Worm (Caenorhabditis elegans) whole organism, L2 larva: ENCODE results near the gene F11D11.4.

Experiments
- F13H6.1 ChIP-seq: sonication (generic microtip); optimal IDR thresholded peaks from 2 replicates; lab custom pipeline; 2016; ENCODE audit warnings: missing genetic modification characterization, missing compliant biosample characterization
- ZK546.5 ChIP-seq: sonication (generic microtip); optimal IDR thresholded peaks from 2 replicates; lab custom pipeline; 2017; ENCODE audit warnings: missing biosample characterization, missing genetic modification characterization
- alr-1 ChIP-seq: fragments of 150-350 bp; optimal IDR thresholded peaks from 2 replicates; lab custom pipeline; 2014; ENCODE audit warnings: missing biosample characterization, missing genetic modification characterization
- aly-2 ChIP-seq: fragments of 150-350 bp; optimal IDR thresholded peaks from 2 replicates; lab custom pipeline; 2014; ENCODE audit warnings: missing biosample characterization, missing genetic modification characterization
- blmp-1 ChIP-seq: sonication (generic microtip); optimal IDR thresholded peaks from 2 replicates; lab custom pipeline; 2017; ENCODE audit warnings: missing genetic modification characterization, mild to moderate bottlenecking, missing compliant biosample characterization, antibody characterized with exemption, moderate library complexity; ENCODE audit not compliant: insufficient read depth
- ceh-16 ChIP-seq: fragments of 150-350 bp; optimal IDR thresholded peaks from 2 replicates; lab custom pipeline; 2014; ENCODE audit warnings: missing biosample characterization, missing genetic modification characterization
- ceh-82 ChIP-seq: fragments of 150-350 bp; optimal IDR thresholded peaks from 2 replicates; lab custom pipeline; 2014; ENCODE audit warnings: missing biosample characterization, missing genetic modification characterization
- crh-2 ChIP-seq: sonication (generic microtip); optimal IDR thresholded peaks from 2 replicates; lab custom pipeline; 2017; ENCODE audit warnings: missing biosample characterization, missing genetic modification characterization
- dmd-4 ChIP-seq: sonication (generic microtip); optimal IDR thresholded peaks from 2 replicates; lab custom pipeline; 2017; ENCODE audit warnings: missing biosample characterization, missing genetic modification characterization
- egl-27 ChIP-seq: sonication (generic microtip); optimal IDR thresholded peaks from 3 replicates; lab custom pipeline; 2017; ENCODE audit warnings: missing biosample characterization, missing genetic modification reagents, missing genetic modification characterization
- elt-1 ChIP-seq: fragments of 150-350 bp; optimal IDR thresholded peaks from 2 replicates; lab custom pipeline; 2014; ENCODE audit warnings: missing biosample characterization, missing genetic modification characterization
- fos-1 ChIP-seq: fragments of 150-350 bp; optimal IDR thresholded peaks from 2 replicates; lab custom pipeline; 2014; ENCODE audit warnings: missing biosample characterization, missing genetic modification characterization
- lin-13 ChIP-seq: fragments of 150-350 bp; optimal IDR thresholded peaks from 2 replicates; lab custom pipeline; 2014; ENCODE audit warnings: missing biosample characterization, missing genetic modification reagents, missing genetic modification characterization
- lin-39 ChIP-seq: fragments of 150-350 bp; optimal IDR thresholded peaks from 2 replicates; lab custom pipeline; 2014; ENCODE audit warnings: missing biosample characterization, missing genetic modification reagents, missing genetic modification characterization
- mbf-1 ChIP-seq: sonication (generic microtip); optimal IDR thresholded peaks from 2 replicates; lab custom pipeline; 2017; ENCODE audit warnings: missing biosample characterization, missing genetic modification characterization
- mdl-1 ChIP-seq, 2 experiments: fragments of 150-350 bp in 1 of 2; sonication (generic microtip) in 1 of 2; optimal IDR thresholded peaks; 2 replicates each; lab custom pipeline; 2017; ENCODE audit warnings: missing biosample characterization in 2 of 2, missing genetic modification characterization in 2 of 2
- nhr-10 ChIP-seq: sonication (generic microtip); optimal IDR thresholded peaks from 2 replicates; lab custom pipeline; 2017; ENCODE audit warnings: missing biosample characterization, missing genetic modification characterization
- nhr-12 ChIP-seq: fragments of 150-350 bp; optimal IDR thresholded peaks from 2 replicates; lab custom pipeline; 2014; ENCODE audit warnings: missing biosample characterization, missing genetic modification characterization
- nhr-129 ChIP-seq: fragments of 150-350 bp; optimal IDR thresholded peaks from 2 replicates; lab custom pipeline; 2014; ENCODE audit warnings: missing biosample characterization, missing genetic modification characterization
- nhr-21 ChIP-seq: fragments of 150-350 bp; optimal IDR thresholded peaks from 2 replicates; lab custom pipeline; 2014; ENCODE audit warnings: missing biosample characterization, missing genetic modification characterization
- nhr-23 ChIP-seq: fragments of 150-350 bp; optimal IDR thresholded peaks from 2 replicates; lab custom pipeline; 2014; ENCODE audit warnings: missing biosample characterization, missing genetic modification reagents, missing genetic modification characterization
- nhr-237 ChIP-seq: fragments of 150-350 bp; optimal IDR thresholded peaks from 2 replicates; lab custom pipeline; 2014; ENCODE audit warnings: missing biosample characterization, missing genetic modification characterization
- nhr-25 ChIP-seq: fragments of 150-350 bp; sonication (generic microtip); optimal IDR thresholded peaks from 3 replicates; lab custom pipeline; 2014; ENCODE audit warnings: missing biosample characterization, missing genetic modification characterization
- nhr-77 ChIP-seq: fragments of 150-350 bp; optimal IDR thresholded peaks from 2 replicates; lab custom pipeline; 2014; ENCODE audit warnings: missing biosample characterization, missing genetic modification characterization
- peb-1 ChIP-seq: fragments of 150-350 bp; optimal IDR thresholded peaks from 2 replicates; lab custom pipeline; 2014; ENCODE audit warnings: missing biosample characterization, missing genetic modification characterization
- skn-1 ChIP-seq: sonication (generic microtip); optimal IDR thresholded peaks from 2 replicates; lab custom pipeline; 2017; ENCODE audit warnings: missing biosample characterization, missing genetic modification characterization
- sma-3 ChIP-seq: sonication (generic microtip); optimal IDR thresholded peaks from 2 replicates; lab custom pipeline; 2016; ENCODE audit warnings: missing genetic modification reagents, missing genetic modification characterization, missing compliant biosample characterization
- sma-9 ChIP-seq, 2 experiments: fragments of 150-350 bp in 1 of 2; sonication (generic microtip) in 1 of 2; optimal IDR thresholded peaks; 2 replicates each; lab custom pipeline; 2014 to 2016; ENCODE audit warnings: missing genetic modification characterization in 2 of 2, mild to moderate bottlenecking in 1 of 2, missing biosample characterization in 1 of 2, missing compliant biosample characterization in 1 of 2, missing genetic modification reagents in 1 of 2, moderate library complexity in 1 of 2
- snpc-4 ChIP-seq: fragments of 150-350 bp; optimal IDR thresholded peaks from 2 replicates; lab custom pipeline; 2014; ENCODE audit warnings: missing biosample characterization, missing genetic modification characterization
- unc-39 ChIP-seq: fragments of 150-350 bp; optimal IDR thresholded peaks from 2 replicates; lab custom pipeline; 2014; ENCODE audit warnings: missing biosample characterization, missing genetic modification characterization
- unc-55 ChIP-seq: fragments of 150-350 bp; sonication (generic microtip); optimal IDR thresholded peaks from 3 replicates; lab custom pipeline; 2014; ENCODE audit warnings: missing biosample characterization, missing genetic modification reagents, missing genetic modification characterization
- unc-62 ChIP-seq: fragments of 150-350 bp; optimal IDR thresholded peaks from 2 replicates; lab custom pipeline; 2014; ENCODE audit warnings: missing biosample characterization, missing genetic modification reagents, missing genetic modification characterization
- zag-1 ChIP-seq: fragments of 150-350 bp; optimal IDR thresholded peaks from 2 replicates; lab custom pipeline; 2014; ENCODE audit warnings: missing biosample characterization, missing genetic modification characterization
- ztf-11 ChIP-seq: sonication (generic microtip); optimal IDR thresholded peaks from 2 replicates; lab custom pipeline; 2017; ENCODE audit warnings: missing biosample characterization, missing genetic modification characterization
- ztf-4 ChIP-seq: fragments of 150-350 bp; optimal IDR thresholded peaks from 2 replicates; lab custom pipeline; 2014; ENCODE audit warnings: missing biosample characterization, missing genetic modification characterization

F11D11.4 gene

DNA sequence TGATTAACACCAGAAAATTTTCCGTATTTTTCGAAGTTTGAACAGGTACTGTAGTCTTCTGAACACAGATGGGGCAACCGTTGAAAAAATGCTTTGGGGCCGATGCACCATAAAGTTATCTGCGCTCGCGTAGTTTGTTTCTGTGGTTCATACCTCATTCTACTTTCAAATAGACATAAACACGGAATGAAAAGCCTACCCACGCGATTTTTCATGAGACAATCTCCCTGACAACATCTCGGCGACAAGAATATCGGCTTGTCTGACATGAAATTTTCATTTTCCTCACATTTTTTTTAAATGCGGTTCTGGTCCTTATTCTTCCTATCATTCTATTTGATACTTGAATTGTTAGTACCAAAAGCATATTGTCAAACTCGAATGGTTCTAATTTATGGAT is 11.6 kb downstream of the F11D11.4 start, which contains the start of gene clec-257:
Gene clec-257 (plus strand): TSS at position 301 of the 400 bp plus-strand sequence.
- TF ChIP-seq lin-39 (tag; lab: Kevin White, UChicago) (no peak), nhr-77 (no peak), nhr-129 (tag; lab: Kevin White, UChicago) (no peak), unc-39 (tag; lab: Kevin White, UChicago) (no peak), ztf-11 (tag; lab: Kevin White, UChicago) (no peak), blmp-1 (tag; lab: Kevin White, UChicago) (no peak), mdl-1 (tag; optimal IDR thresholded peaks at IDR 0.05; lab: Kevin White, UChicago) (no peak), ceh-82 (tag; lab: Kevin White, UChicago) (no peak), F13H6.1 (tag; lab: Kevin White, UChicago) (no peak), crh-2 (tag; lab: Kevin White, UChicago) (no peak), dmd-4 (tag; lab: Kevin White, UChicago) (no peak), egl-27 (tag; lab: Kevin White, UChicago) (no peak), zag-1 (tag; lab: Kevin White, UChicago) (no peak), unc-55 (GFP tag; lab: Kevin White, UChicago) (no peak), nhr-10 (tag; lab: Kevin White, UChicago) (no peak), ceh-16 (tag; lab: Kevin White, UChicago) (no peak), unc-62 (GFP tag; lab: Kevin White, UChicago) (no peak)

DNA sequence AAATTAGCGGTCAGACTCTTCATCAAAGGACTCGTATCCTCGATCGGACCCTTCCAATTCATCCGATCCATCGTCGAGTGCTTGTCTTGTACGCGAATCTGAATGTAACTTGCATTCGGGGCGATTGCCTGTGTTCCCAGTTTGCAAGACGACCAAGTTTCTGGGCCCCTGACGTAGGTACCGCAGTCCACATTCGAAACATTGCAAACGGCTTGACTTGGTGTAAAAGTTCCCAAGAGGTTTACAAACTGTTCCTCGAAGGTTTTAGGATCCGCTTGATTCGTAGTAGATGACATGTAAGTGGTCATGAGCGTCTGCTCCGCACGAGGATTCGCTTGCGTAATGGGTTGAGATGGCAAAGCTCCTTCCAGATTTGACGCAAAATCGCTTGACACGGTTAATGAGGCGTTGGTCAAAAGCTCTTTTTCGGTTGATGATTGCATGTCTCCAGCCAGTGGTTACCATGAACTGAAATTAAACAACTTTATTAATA is 15.1 kb downstream of the F11D11.4 start, which contains the start of gene Y17D7B.4:
Gene Y17D7B.4 (minus strand): TSS at position 443 of the 493 bp plus-strand sequence.
- no peak for TF ChIP-seq ztf-4 (tag; lab: Kevin White, UChicago)
- no peak for TF ChIP-seq nhr-21 (tag; lab: Kevin White, UChicago)
- TF ChIP-seq fos-1: no peak
- TF ChIP-seq ztf-11 (tag; lab: Kevin White, UChicago): no peak
- no peak for TF ChIP-seq crh-2 (tag; lab: Kevin White, UChicago)
- no peak for TF ChIP-seq nhr-23 (tag; lab: Kevin White, UChicago)
- no peak for TF ChIP-seq egl-27 (tag; lab: Kevin White, UChicago)
- no peak for TF ChIP-seq nhr-12

DNA sequence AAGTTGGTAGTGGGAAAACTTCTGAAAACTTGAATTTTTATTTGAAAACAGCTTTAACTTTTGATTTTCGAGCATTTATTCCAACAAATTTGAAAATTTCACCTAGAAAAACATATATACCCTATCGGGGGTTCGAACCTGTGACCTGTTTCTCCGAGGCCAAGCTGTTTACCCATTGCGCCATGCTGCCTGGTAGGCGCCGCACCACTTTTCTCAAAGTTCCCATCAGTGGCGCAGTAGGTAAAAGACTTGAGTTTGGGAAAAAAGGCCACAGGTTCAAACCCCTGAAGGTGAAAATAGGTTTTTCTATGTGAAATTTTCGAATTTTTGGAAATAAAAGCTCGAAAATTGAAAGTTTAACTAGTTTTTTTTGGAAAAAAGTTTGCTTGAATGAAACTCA is 19.4 kb downstream of the F11D11.4 start:
- no peak for TF ChIP-seq nhr-12
- TF ChIP-seq nhr-237 (tag; lab: Kevin White, UChicago): no peak
- no peak for TF ChIP-seq alr-1 (tag; lab: Kevin White, UChicago)
- no peak for TF ChIP-seq skn-1 (tag; lab: Kevin White, UChicago)
- no peak for TF ChIP-seq mdl-1 (tag; optimal IDR thresholded peaks at IDR 0.05; lab: Kevin White, UChicago)
- no peak for TF ChIP-seq elt-1 (tag; lab: Kevin White, UChicago)
- TF ChIP-seq unc-39 (tag; lab: Kevin White, UChicago): no peak
- no peak for TF ChIP-seq mbf-1 (tag; lab: Kevin White, UChicago)
- TF ChIP-seq nhr-10 (tag; lab: Kevin White, UChicago): no peak
- no peak for TF ChIP-seq nhr-25 (tag; lab: Kevin White, UChicago)
- TF ChIP-seq sma-3 (GFP tag; lab: Kevin White, UChicago): no peak
- TF ChIP-seq snpc-4 (tag; lab: Kevin White, UChicago): no peak
- no peak for TF ChIP-seq lin-13

DNA sequence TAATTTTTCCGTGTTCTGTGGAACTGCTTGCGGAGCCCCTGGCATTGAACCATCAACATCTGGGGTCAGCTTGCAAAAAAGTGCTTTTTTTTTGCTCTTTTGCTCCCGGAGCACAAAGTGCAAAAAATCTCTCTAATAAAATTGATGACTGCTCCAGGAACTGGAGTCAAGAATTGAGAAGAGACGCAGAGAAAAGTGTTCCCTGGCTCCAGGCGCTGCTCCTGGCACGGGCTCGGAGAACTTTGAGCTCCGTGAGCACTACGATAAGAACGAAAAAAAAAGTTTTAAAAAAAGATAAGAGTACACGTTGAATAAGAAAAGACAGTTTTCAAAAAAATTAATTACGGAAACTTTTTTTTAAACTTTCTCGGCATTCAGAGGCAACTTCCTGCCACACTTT is 21.6 kb downstream of the F11D11.4 start:
- TF ChIP-seq snpc-4 (tag; lab: Kevin White, UChicago) (no peak), fos-1 (peak; percentile 58), ZK546.5 (tag; lab: Kevin White, UChicago) (no peak), aly-2 (tag; lab: Kevin White, UChicago) (no peak), mdl-1 (tag; optimal IDR thresholded peaks at IDR 0.05; lab: Kevin White, UChicago) (no peak), crh-2 (tag; lab: Kevin White, UChicago) (peak; percentile 11), sma-9 (GFP tag; optimal IDR thresholded peaks at IDR 0.05; lab: Kevin White, UChicago) (peak; percentile 60), sma-9 (tag; optimal IDR thresholded peaks at IDR 0.05; lab: Kevin White, UChicago) (no peak), lin-39 (tag; lab: Kevin White, UChicago) (no peak), peb-1 (tag; lab: Kevin White, UChicago) (no peak)
